Fruit fly (Drosophila melanogaster) whole organism, embryonic: ENCODE data around the gene Theg.

Experiments used
- B-H2 ChIP-seq: fragments of 200-800 bp; sonication (Bioruptor generic); optimal IDR thresholded peaks from 2 replicates; lab custom pipeline; 2018; ENCODE audit warnings: missing biosample characterization, mild to moderate bottlenecking, missing genetic modification characterization
- Blimp-1 ChIP-seq: fragments of 200-800 bp; sonication (Bioruptor generic); optimal IDR thresholded peaks from 3 replicates; lab custom pipeline; 2018; ENCODE audit warnings: missing biosample characterization, missing genetic modification characterization, mild to moderate bottlenecking, moderate library complexity, missing genetic modification reagents
- CG1024 ChIP-seq: fragments of 200-800 bp; sonication (Bioruptor generic); IDR thresholded peaks from 2 replicates; pipeline ENCODE4 v1.3.6; 2022; ENCODE audit warnings: missing biosample characterization, missing genetic modification characterization
- CG11085 ChIP-seq: fragments of 200-800 bp; sonication (Bioruptor generic); IDR thresholded peaks from 2 replicates; pipeline ENCODE4 v1.3.6; 2022; ENCODE audit warnings: missing biosample characterization, missing genetic modification characterization
- CG11504 ChIP-seq: fragments of 200-800 bp; sonication (Bioruptor generic); optimal IDR thresholded peaks from 3 replicates; lab custom pipeline; 2019; ENCODE audit warnings: missing biosample characterization, mild to moderate bottlenecking, missing genetic modification characterization, moderate library complexity
- CG12071 ChIP-seq: fragments of 200-800 bp; sonication (Bioruptor generic); optimal IDR thresholded peaks from 3 replicates; lab custom pipeline; 2018; ENCODE audit warnings: missing biosample characterization, mild to moderate bottlenecking, missing genetic modification characterization
- CG12104 ChIP-seq: fragments of 200-800 bp; sonication (Bioruptor generic); optimal IDR thresholded peaks from 3 replicates; lab custom pipeline; 2016; ENCODE audit warnings: missing biosample characterization, missing genetic modification characterization
- CG12391 ChIP-seq: fragments of 200-800 bp; sonication (Bioruptor generic); optimal IDR thresholded peaks from 3 replicates; lab custom pipeline; 2018; ENCODE audit warnings: missing biosample characterization, mild to moderate bottlenecking, missing genetic modification characterization, moderate library complexity
- CG12769 ChIP-seq: fragments of 200-800 bp; sonication (Bioruptor generic); optimal IDR thresholded peaks from 2 replicates; lab custom pipeline; 2019; ENCODE audit warnings: missing biosample characterization, mild to moderate bottlenecking, missing genetic modification characterization, moderate library complexity
- CG1603 ChIP-seq: fragments of 200-800 bp; sonication (Bioruptor generic); optimal IDR thresholded peaks from 2 replicates; lab custom pipeline; 2019; ENCODE audit warnings: missing biosample characterization, mild to moderate bottlenecking, missing genetic modification characterization, moderate library complexity
- CG17359 ChIP-seq: fragments of 200-800 bp; sonication (Bioruptor generic); optimal IDR thresholded peaks from 3 replicates; lab custom pipeline; 2018; ENCODE audit warnings: missing biosample characterization, mild to moderate bottlenecking, missing genetic modification characterization, moderate library complexity
- CG18011 ChIP-seq: fragments of 200-800 bp; sonication (Bioruptor generic); optimal IDR thresholded peaks from 2 replicates; lab custom pipeline; 2017; ENCODE audit warnings: missing biosample characterization, missing genetic modification characterization, mild to moderate bottlenecking, moderate library complexity, missing genotype
- CG30020 ChIP-seq: fragments of 200-800 bp; optimal IDR thresholded peaks from 2 replicates; lab custom pipeline; 2019; ENCODE audit warnings: missing biosample characterization, mild to moderate bottlenecking, missing genetic modification characterization, moderate library complexity
- CG31441 ChIP-seq: fragments of 200-800 bp; sonication (Bioruptor generic); IDR thresholded peaks from 2 replicates; pipeline ENCODE4 v1.3.6; 2022; ENCODE audit warnings: missing biosample characterization, missing genetic modification characterization
- CG33557 ChIP-seq: fragments of 200-800 bp; sonication (Bioruptor generic); optimal IDR thresholded peaks from 2 replicates; lab custom pipeline; 2019; ENCODE audit warnings: missing biosample characterization, mild to moderate bottlenecking, missing genetic modification characterization, moderate library complexity
- CG4424 ChIP-seq: fragments of 200-800 bp; sonication (Bioruptor generic); optimal IDR thresholded peaks from 3 replicates; lab custom pipeline; 2016; ENCODE audit warnings: missing biosample characterization, missing genetic modification characterization
- CG4854 ChIP-seq: fragments of 200-800 bp; sonication (Bioruptor generic); optimal IDR thresholded peaks from 2 replicates; lab custom pipeline; 2016; ENCODE audit warnings: missing biosample characterization, missing genetic modification characterization, inconsistent platforms
- CG6175 ChIP-seq: fragments of 200-800 bp; sonication (Bioruptor generic); IDR thresholded peaks from 3 replicates; pipeline ENCODE4 v1.3.6; 2022; ENCODE audit warnings: missing biosample characterization, missing genetic modification characterization
- CG8089 ChIP-seq: fragments of 200-800 bp; sonication (Bioruptor generic); optimal IDR thresholded peaks from 3 replicates; lab custom pipeline; 2016; ENCODE audit warnings: missing biosample characterization, missing genetic modification characterization
- CG9817 ChIP-seq: fragments of 200-800 bp; sonication (Bioruptor generic); optimal IDR thresholded peaks from 2 replicates; lab custom pipeline; 2018; ENCODE audit warnings: missing biosample characterization, mild to moderate bottlenecking, missing genetic modification characterization, moderate library complexity
- CG9876 ChIP-seq: fragments of 200-800 bp; sonication (Bioruptor generic); optimal IDR thresholded peaks from 2 replicates; lab custom pipeline; 2016; ENCODE audit warnings: missing biosample characterization, missing genetic modification characterization
- Doc3 ChIP-seq: fragments of 200-800 bp; sonication (Bioruptor generic); IDR thresholded peaks from 3 replicates; pipeline ENCODE4 v1.3.6; 2022; ENCODE audit warnings: missing biosample characterization, missing genetic modification characterization; ENCODE audit not compliant: partially characterized antibody
- E2f1 ChIP-seq: fragments of 200-800 bp; sonication (Bioruptor generic); IDR thresholded peaks from 2 replicates; pipeline ENCODE4 v1.3.6; 2022; ENCODE audit warnings: missing biosample characterization, missing genetic modification characterization
- E2f2 ChIP-seq: fragments of 200-800 bp; sonication (Bioruptor generic); IDR thresholded peaks from 2 replicates; pipeline ENCODE4 v1.3.6; 2022; ENCODE audit warnings: missing biosample characterization, missing genetic modification characterization
- ERR ChIP-seq: fragments of 200-800 bp; sonication (Bioruptor generic); optimal IDR thresholded peaks from 2 replicates; lab custom pipeline; 2016; ENCODE audit warnings: missing biosample characterization, missing genetic modification characterization
- MBD-R2 ChIP-seq: fragments of 200-800 bp; sonication (Bioruptor generic); IDR thresholded peaks from 2 replicates; pipeline ENCODE4 v1.3.6; 2022; ENCODE audit warnings: missing biosample characterization, missing genetic modification characterization
- Scr ChIP-seq: fragments of 200-800 bp; sonication (Bioruptor generic); IDR thresholded peaks from 2 replicates; pipeline ENCODE4 v1.3.6; 2022; ENCODE audit warnings: missing biosample characterization, missing genetic modification characterization; ENCODE audit not compliant: partially characterized antibody
- Sry-δ ChIP-seq: fragments of 200-800 bp; sonication (Bioruptor generic); optimal IDR thresholded peaks from 2 replicates; lab custom pipeline; 2016; ENCODE audit warnings: missing biosample characterization, missing genetic modification characterization
- bsh ChIP-seq, 2 experiments: fragments of 200-800 bp; sonication (Bioruptor generic); optimal IDR thresholded peaks; 2 replicates each; lab custom pipeline; 2017 to 2018; ENCODE audit warnings: mild to moderate bottlenecking in 2 of 2, missing biosample characterization in 2 of 2, missing genetic modification characterization in 2 of 2, moderate library complexity in 1 of 2
- cas ChIP-seq: fragments of 200-800 bp; sonication (Bioruptor generic); IDR thresholded peaks from 2 replicates; pipeline ENCODE4 v1.3.6; 2022; ENCODE audit warnings: missing biosample characterization, missing genetic modification characterization
- danr ChIP-seq: fragments of 200-800 bp; sonication (Bioruptor generic); IDR thresholded peaks from 2 replicates; pipeline ENCODE4 v1.3.6; 2022; ENCODE audit warnings: missing biosample characterization, missing genetic modification characterization
- en ChIP-seq: fragments of 200-800 bp; sonication (Bioruptor generic); optimal IDR thresholded peaks from 2 replicates; lab custom pipeline; 2016; ENCODE audit warnings: missing biosample characterization, missing genetic modification characterization
- fd3F ChIP-seq: fragments of 200-800 bp; sonication (Bioruptor generic); optimal IDR thresholded peaks from 2 replicates; lab custom pipeline; 2018; ENCODE audit warnings: missing biosample characterization, mild to moderate bottlenecking, missing genetic modification characterization, moderate library complexity
- fd64A ChIP-seq: fragments of 200-800 bp; sonication (Bioruptor generic); optimal IDR thresholded peaks from 3 replicates; lab custom pipeline; 2018; ENCODE audit warnings: missing biosample characterization, mild to moderate bottlenecking, missing genetic modification characterization
- fu2 ChIP-seq: fragments of 200-800 bp; sonication (Bioruptor generic); optimal IDR thresholded peaks from 2 replicates; lab custom pipeline; 2016; ENCODE audit warnings: missing biosample characterization, missing genetic modification characterization
- gem ChIP-seq: fragments of 200-800 bp; sonication (Bioruptor generic); optimal IDR thresholded peaks from 2 replicates; lab custom pipeline; 2019; ENCODE audit warnings: missing biosample characterization, mild to moderate bottlenecking, missing genetic modification characterization, moderate library complexity
- gsb-n ChIP-seq: fragments of 200-800 bp; sonication (Bioruptor generic); optimal IDR thresholded peaks from 3 replicates; lab custom pipeline; 2018; ENCODE audit warnings: missing biosample characterization, mild to moderate bottlenecking, missing genetic modification characterization
- lmd ChIP-seq: fragments of 200-800 bp; sonication (Bioruptor generic); IDR thresholded peaks from 2 replicates; pipeline ENCODE4 v1.3.6; 2022; ENCODE audit warnings: missing biosample characterization, missing genetic modification characterization
- otp ChIP-seq: fragments of 200-800 bp; sonication (Bioruptor generic); IDR thresholded peaks from 3 replicates; pipeline ENCODE4, ENCODE4 v1.3.6; 2022; ENCODE audit warnings: missing biosample characterization, missing genetic modification characterization
- peb ChIP-seq: fragments of 200-800 bp; sonication (Bioruptor generic); IDR thresholded peaks from 2 replicates; pipeline ENCODE4 v1.3.6; 2022; ENCODE audit warnings: missing biosample characterization, missing genetic modification characterization
- salm ChIP-seq: fragments of 200-800 bp; sonication (Bioruptor generic); optimal IDR thresholded peaks from 2 replicates; lab custom pipeline; 2018; ENCODE audit warnings: missing biosample characterization, mild to moderate bottlenecking, missing genetic modification characterization
- sc ChIP-seq, 3 experiments: fragments of >200 bp in 2 of 3; fragments of 200-800 bp in 1 of 3; sonication (Bioruptor generic) in 1 of 3; optimal IDR thresholded peaks; 2 replicates in 2 of 3; 3 replicates in 1 of 3; lab custom pipeline; 2017; ENCODE audit warnings: mild to moderate bottlenecking in 1 of 3, missing biosample characterization in 1 of 3, missing genetic modification characterization in 1 of 3, missing genetic modification reagents in 1 of 3
- so ChIP-seq: fragments of 200-800 bp; sonication (Bioruptor generic); IDR thresholded peaks from 3 replicates; pipeline ENCODE4 v1.3.6; 2022; ENCODE audit warnings: missing biosample characterization, missing genetic modification characterization
- sqz ChIP-seq: fragments of 200-800 bp; sonication (Bioruptor generic); optimal IDR thresholded peaks from 3 replicates; lab custom pipeline; 2018; ENCODE audit warnings: missing biosample characterization, mild to moderate bottlenecking, missing genetic modification characterization
- stc ChIP-seq: fragments of 200-800 bp; sonication (Bioruptor generic); IDR thresholded peaks from 2 replicates; pipeline ENCODE4 v1.3.6; 2022; ENCODE audit warnings: missing biosample characterization, missing genetic modification characterization
- tio ChIP-seq: fragments of 200-800 bp; sonication (Bioruptor generic); optimal IDR thresholded peaks from 2 replicates; lab custom pipeline; 2017; ENCODE audit warnings: missing biosample characterization, missing genetic modification characterization, inconsistent platforms

Gene Theg

DNA sequence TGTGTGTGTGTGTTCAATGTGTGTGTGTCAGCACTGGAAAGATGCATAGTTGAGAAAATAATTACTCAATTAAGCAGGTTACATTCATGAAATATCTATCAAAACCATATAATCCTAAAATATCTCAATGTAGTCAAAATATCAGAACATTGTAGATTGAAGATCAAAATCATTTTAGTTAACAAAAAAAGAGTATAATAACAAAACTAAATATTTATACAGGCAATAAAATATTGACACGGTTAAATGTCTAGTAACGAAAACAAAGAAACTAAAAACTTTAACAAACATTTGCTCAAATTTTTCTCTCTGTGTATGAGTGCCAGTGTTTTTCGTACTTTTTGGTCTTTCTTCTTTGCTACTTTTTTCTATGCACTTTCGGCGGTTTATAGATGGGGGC is 15.6 kb upstream of the Theg start:
- no peak for TF ChIP-seq salm
- TF ChIP-seq peb (GFP tag; lab: Robert Waterston, UW), result no peak
- TF ChIP-seq Scr (GFP tag; lab: Robert Waterston, UW), result no peak
- TF ChIP-seq CG6175 (GFP tag; lab: Robert Waterston, UW), result no peak
- no peak for TF ChIP-seq MBD-R2
- no peak for TF ChIP-seq CG17359 (tag; lab: Kevin White, UChicago)
- TF ChIP-seq tio (GFP tag; lab: Kevin White, UChicago), result no peak
- no peak for TF ChIP-seq CG4854

DNA sequence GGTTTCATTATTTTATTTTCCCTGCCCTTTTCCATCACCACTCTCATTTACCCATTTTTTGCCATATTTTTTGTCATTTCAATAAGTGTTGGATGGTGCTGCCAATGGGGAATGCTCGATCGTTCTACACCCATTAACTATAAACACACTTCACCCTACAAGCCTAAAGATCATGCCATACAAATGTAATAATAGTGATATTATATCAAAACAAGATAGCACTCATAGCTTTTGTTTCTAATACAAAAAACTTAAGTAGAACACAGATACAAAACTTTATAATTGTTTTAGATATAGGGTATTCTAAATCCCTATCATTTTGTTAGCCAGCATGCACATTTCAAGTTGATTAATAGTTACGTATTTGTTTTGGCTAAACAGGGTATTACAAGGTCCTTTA is 14.9 kb upstream of the Theg start:
- no peak for TF ChIP-seq sqz

DNA sequence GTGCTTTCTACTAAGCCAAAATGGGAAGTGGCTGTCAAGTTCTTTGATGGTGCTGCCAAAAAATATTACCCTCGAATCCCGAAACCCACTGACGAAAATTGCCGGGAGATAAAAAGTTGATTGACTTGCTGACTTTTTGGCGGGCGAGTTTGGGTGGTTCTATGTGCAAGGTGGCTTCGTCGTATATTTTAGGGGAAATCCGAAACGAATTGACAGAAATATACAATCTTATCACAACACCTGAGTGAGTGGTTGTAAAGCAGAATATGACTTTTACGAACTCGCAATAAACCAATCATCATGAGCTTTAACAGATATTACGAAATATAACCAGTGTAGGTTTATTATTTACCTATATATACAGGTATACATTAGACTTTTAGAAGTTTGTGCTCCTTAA is 11.0 kb upstream of the Theg start:
- TF ChIP-seq MBD-R2 (no peak), so (GFP tag; lab: Robert Waterston, UW) (no peak), fd64A (GFP tag; lab: Kevin White, UChicago) (no peak), CG12769 (no peak), CG11085 (no peak), CG31441 (GFP tag; lab: Robert Waterston, UW) (no peak), ERR (GFP tag; lab: Kevin White, UChicago) (no peak), fu2 (GFP tag; lab: Kevin White, UChicago) (no peak), B-H2 (no peak), CG12391 (tag; lab: Kevin White, UChicago) (no peak), CG1024 (no peak), CG33557 (GFP tag; lab: Kevin White, UChicago) (no peak), CG11504 (no peak), CG18011 (GFP tag; lab: Kevin White, UChicago) (no peak), Blimp-1 (no peak), en (GFP tag; lab: Kevin White, UChicago) (no peak)

- TF ChIP-seq fd64A (GFP tag; lab: Kevin White, UChicago), result no peak
- no peak for TF ChIP-seq CG30020
- peak; percentile 67 for TF ChIP-seq CG9817 (tag; lab: Kevin White, UChicago)
- TF ChIP-seq E2f2, result peak; percentile 93
- TF ChIP-seq gem (tag; lab: Kevin White, UChicago), result no peak
- TF ChIP-seq Sry-δ (GFP tag; lab: Kevin White, UChicago), result peak; percentile 87
- TF ChIP-seq CG9876 (GFP tag; lab: Kevin White, UChicago), result peak; percentile 27
- TF ChIP-seq E2f1 (GFP tag; lab: Robert Waterston, UW), result no peak; the same call in 1 of the 2 replicates
- TF ChIP-seq danr (GFP tag; lab: Robert Waterston, UW), result no peak
- TF ChIP-seq CG4424 (GFP tag; lab: Kevin White, UChicago), result peak; percentile 53
- no peak for TF ChIP-seq sc (optimal IDR thresholded peaks at IDR 0.05; lab: Kevin White, UChicago)
- no peak for TF ChIP-seq sc (GFP tag; optimal IDR thresholded peaks at IDR 0.05; lab: Kevin White, UChicago)
- TF ChIP-seq Doc3 (GFP tag; lab: Robert Waterston, UW), result peak; percentile 94
- no peak for TF ChIP-seq CG8089
- peak; percentile 26 for TF ChIP-seq fd3F (GFP tag; lab: Kevin White, UChicago)
- TF ChIP-seq CG12769, result no peak
- TF ChIP-seq bsh (GFP tag; optimal IDR thresholded peaks at IDR 0.05; lab: Kevin White, UChicago), result no peak
- TF ChIP-seq gsb-n (tag; lab: Kevin White, UChicago), result no peak
- peak; percentile 8 for TF ChIP-seq CG12104 (GFP tag; lab: Kevin White, UChicago)
- TF ChIP-seq stc (GFP tag; lab: Robert Waterston, UW), result no peak
- TF ChIP-seq lmd (GFP tag; lab: Robert Waterston, UW), result no peak
- TF ChIP-seq CG1603 (tag; lab: Kevin White, UChicago), result peak; percentile 91
- no peak for TF ChIP-seq otp (GFP tag; lab: Robert Waterston, UW)
- no peak for TF ChIP-seq cas (GFP tag; lab: Robert Waterston, UW)
- no peak for TF ChIP-seq Blimp-1
- no peak for TF ChIP-seq CG12071 (GFP tag; lab: Kevin White, UChicago)
These were observed 4.4 kb downstream of the Theg start, which contains the start of gene Idh3b for dm6 chr3R:22018777-22019420. Idh3b (minus strand) TSS chr3R:22019382.
